Worm (Caenorhabditis elegans) whole organism, young adult: Measurements from ENCODE around the gene F47B8.14.

Source experiments
- B0019.2 ChIP-seq: fragments of 200-800 bp; sonication (Bioruptor generic); conservative IDR thresholded peaks from 2 replicates; pipeline ENCODE4 v1.3.6; 2022; ENCODE audit warnings: missing genetic modification reagents, missing genetic modification characterization, missing compliant biosample characterization
- B0035.1 ChIP-seq: sonication (generic microtip); optimal IDR thresholded peaks from 2 replicates; lab custom pipeline; 2016; ENCODE audit warnings: missing genetic modification characterization, mild to moderate bottlenecking, missing compliant biosample characterization, missing genotype, missing genetic modification reagents
- C06A6.2 ChIP-seq: fragments of 200-800 bp; sonication (Bioruptor generic); conservative IDR thresholded peaks from 2 replicates; pipeline ENCODE4 v1.3.6; 2022; ENCODE audit warnings: missing genetic modification characterization, missing compliant biosample characterization
- C17E4.6 ChIP-seq: fragments of 200-800 bp; sonication (Bioruptor generic); IDR thresholded peaks from 2 replicates; pipeline ENCODE4 v1.3.6; 2022; ENCODE audit warnings: missing genetic modification reagents, missing genetic modification characterization, missing compliant biosample characterization
- F33H1.4 ChIP-seq: fragments of 200-800 bp; sonication (Bioruptor generic); IDR thresholded peaks from 2 replicates; pipeline ENCODE4 v1.3.6; 2022; ENCODE audit warnings: missing genetic modification reagents, missing genetic modification characterization, missing compliant biosample characterization
- F39B2.1 ChIP-seq: fragments of 200-800 bp; sonication (Bioruptor generic); IDR thresholded peaks from 2 replicates; pipeline ENCODE4 v1.3.6; 2022; ENCODE audit warnings: missing genetic modification reagents, missing genetic modification characterization, missing compliant biosample characterization
- F49E8.2 ChIP-seq: sonication (generic microtip); optimal IDR thresholded peaks from 3 replicates; lab custom pipeline; 2017; ENCODE audit warnings: missing genetic modification characterization, mild to moderate bottlenecking, missing compliant biosample characterization, antibody characterized with exemption, moderate library complexity; ENCODE audit not compliant: insufficient read depth
- F52B5.7 ChIP-seq: sonication (generic microtip); optimal IDR thresholded peaks from 2 replicates; lab custom pipeline; 2016; ENCODE audit warnings: mild to moderate bottlenecking, missing genetic modification characterization, missing compliant biosample characterization
- K11D2.4 ChIP-seq: fragments of 200-800 bp; sonication (Bioruptor generic); IDR thresholded peaks from 2 replicates; pipeline ENCODE4 v1.3.6; 2022; ENCODE audit warnings: missing genetic modification reagents, missing genetic modification characterization, missing compliant biosample characterization
- T07F8.4 ChIP-seq: sonication (generic microtip); optimal IDR thresholded peaks from 2 replicates; lab custom pipeline; 2016; ENCODE audit warnings: mild to moderate bottlenecking, missing genetic modification characterization, moderate library complexity, missing compliant biosample characterization
- Y53F4B.3 ChIP-seq: fragments of 200-800 bp; sonication (Bioruptor generic); IDR thresholded peaks from 2 replicates; pipeline ENCODE4 v1.3.6; 2022; ENCODE audit warnings: missing genetic modification reagents, missing genetic modification characterization, missing compliant biosample characterization
- Y79H2A.3 ChIP-seq: fragments of 200-800 bp; sonication (Bioruptor generic); conservative IDR thresholded peaks from 2 replicates; pipeline ENCODE4 v1.3.6; 2022; ENCODE audit warnings: missing genetic modification reagents, missing genetic modification characterization, missing compliant biosample characterization
- Y95B8A.8 ChIP-seq: fragments of 200-800 bp; sonication (Bioruptor generic); IDR thresholded peaks from 2 replicates; pipeline ENCODE4 v1.3.6; 2022; ENCODE audit warnings: missing genetic modification reagents, missing genetic modification characterization, missing compliant biosample characterization
- ZK185.1 ChIP-seq: sonication (generic microtip); optimal IDR thresholded peaks from 2 replicates; lab custom pipeline; 2016; ENCODE audit warnings: mild to moderate bottlenecking, missing genetic modification characterization, missing compliant biosample characterization; ENCODE audit not compliant: poor library complexity, severe bottlenecking
- aptf-3 ChIP-seq: fragments of 200-800 bp; sonication (Bioruptor generic); IDR thresholded peaks from 2 replicates; pipeline ENCODE4 v1.3.6; 2022; ENCODE audit warnings: missing genetic modification characterization, missing compliant biosample characterization
- bed-2 ChIP-seq: fragments of 200-800 bp; sonication (Bioruptor generic); IDR thresholded peaks from 2 replicates; pipeline ENCODE4 v1.3.6; 2022; ENCODE audit warnings: missing genetic modification reagents, missing genetic modification characterization, missing compliant biosample characterization
- ccch-3 ChIP-seq: fragments of 200-800 bp; sonication (Bioruptor generic); optimal IDR thresholded peaks from 2 replicates; lab custom pipeline; 2018; ENCODE audit warnings: mild to moderate bottlenecking, missing genetic modification characterization, missing compliant biosample characterization
- cebp-1 ChIP-seq, 2 experiments: fragments of 200-800 bp in 1 of 2; sonication (Bioruptor generic) in 1 of 2; sonication (generic microtip) in 1 of 2; IDR thresholded peaks in 1 of 2; optimal IDR thresholded peaks in 1 of 2; 2 replicates each; pipeline versions ENCODE4 v1.3.6 to Lab custom; 2017 to 2022; ENCODE audit warnings: missing compliant biosample characterization in 2 of 2, missing genetic modification characterization in 2 of 2, mild to moderate bottlenecking in 1 of 2, missing genetic modification reagents in 1 of 2, moderate library complexity in 1 of 2
- cebp-2 ChIP-seq: fragments of 200-800 bp; sonication (Bioruptor generic); IDR thresholded peaks from 2 replicates; pipeline ENCODE4 v1.3.6; 2022; ENCODE audit warnings: missing genetic modification characterization, missing compliant biosample characterization
- ceh-40 ChIP-seq: fragments of 200-800 bp; sonication (Bioruptor generic); IDR thresholded peaks from 2 replicates; pipeline ENCODE4 v1.3.6; 2022; ENCODE audit warnings: missing genetic modification characterization, missing compliant biosample characterization
- ceh-58 ChIP-seq: fragments of 200-800 bp; sonication (Bioruptor generic); IDR thresholded peaks from 2 replicates; pipeline ENCODE4 v1.3.6; 2022; ENCODE audit warnings: missing genetic modification characterization, missing compliant biosample characterization
- ceh-91 ChIP-seq: fragments of 200-800 bp; sonication (Bioruptor generic); IDR thresholded peaks from 2 replicates; pipeline ENCODE4 v1.3.6; 2022; ENCODE audit warnings: missing genetic modification reagents, missing genetic modification characterization, missing compliant biosample characterization
- chd-7 ChIP-seq: sonication (generic microtip); optimal IDR thresholded peaks from 2 replicates; lab custom pipeline; 2016; ENCODE audit warnings: mild to moderate bottlenecking, missing genetic modification characterization, moderate library complexity, missing compliant biosample characterization
- dpff-1 ChIP-seq: sonication (generic microtip); optimal IDR thresholded peaks from 2 replicates; lab custom pipeline; 2017; ENCODE audit warnings: mild to moderate bottlenecking, missing genetic modification characterization, missing compliant biosample characterization
- efl-1 ChIP-seq: fragments of 150-350 bp; optimal IDR thresholded peaks from 2 replicates; lab custom pipeline; 2014; ENCODE audit warnings: missing biosample characterization, missing genetic modification reagents, missing genetic modification characterization
- egl-44 ChIP-seq: fragments of 200-800 bp; sonication (Bioruptor generic); IDR thresholded peaks from 2 replicates; pipeline ENCODE4 v1.3.6; 2022; ENCODE audit warnings: missing genetic modification reagents, missing genetic modification characterization, missing compliant biosample characterization
- egrh-3 ChIP-seq: fragments of 200-800 bp; sonication (Bioruptor generic); IDR thresholded peaks from 2 replicates; pipeline ENCODE4 v1.3.6; 2022; ENCODE audit warnings: missing genetic modification reagents, missing genetic modification characterization, missing compliant biosample characterization
- gei-17 ChIP-seq: fragments of 200-800 bp; sonication (Bioruptor generic); optimal IDR thresholded peaks from 2 replicates; lab custom pipeline; 2018; ENCODE audit warnings: mild to moderate bottlenecking, missing genetic modification characterization, missing compliant biosample characterization
- hlh-26 ChIP-seq: fragments of 200-800 bp; sonication (Bioruptor generic); conservative IDR thresholded peaks from 2 replicates; pipeline ENCODE4 v1.3.6; 2022; ENCODE audit warnings: missing genetic modification reagents, missing genetic modification characterization, missing compliant biosample characterization
- hrde-1 ChIP-seq: sonication (generic microtip); optimal IDR thresholded peaks from 2 replicates; lab custom pipeline; 2016; ENCODE audit warnings: missing genetic modification characterization, mild to moderate bottlenecking, missing compliant biosample characterization, moderate library complexity, missing genotype, missing genetic modification reagents, borderline replicate concordance
- hsf-1 ChIP-seq: fragments of 200-800 bp; sonication (Bioruptor generic); IDR thresholded peaks from 2 replicates; pipeline ENCODE4 v1.3.6; 2022; ENCODE audit warnings: missing genetic modification reagents, missing genetic modification characterization, missing compliant biosample characterization
- lin-54 ChIP-seq: fragments of 200-800 bp; sonication (Bioruptor generic); optimal IDR thresholded peaks from 2 replicates; lab custom pipeline; 2018; ENCODE audit warnings: mild to moderate bottlenecking, missing genetic modification characterization, missing compliant biosample characterization
- lir-1 ChIP-seq: fragments of 200-800 bp; sonication (Bioruptor generic); conservative IDR thresholded peaks from 2 replicates; pipeline ENCODE4 v1.3.6; 2022; ENCODE audit warnings: missing genetic modification reagents, missing genetic modification characterization, missing compliant biosample characterization
- lsl-1 ChIP-seq: fragments of 200-800 bp; sonication (Bioruptor generic); optimal IDR thresholded peaks from 2 replicates; lab custom pipeline; 2018; ENCODE audit warnings: mild to moderate bottlenecking, missing genetic modification characterization, moderate library complexity, missing compliant biosample characterization
- lsy-27 ChIP-seq: sonication (generic microtip); optimal IDR thresholded peaks from 2 replicates; lab custom pipeline; 2017; ENCODE audit warnings: missing genetic modification characterization, mild to moderate bottlenecking, missing compliant biosample characterization, antibody characterized with exemption, missing genotype, borderline replicate concordance; ENCODE audit not compliant: insufficient read depth
- madf-3 ChIP-seq: fragments of 200-800 bp; sonication (Bioruptor generic); IDR thresholded peaks from 2 replicates; pipeline ENCODE4 v1.3.6; 2022; ENCODE audit warnings: missing genetic modification reagents, missing genetic modification characterization, missing compliant biosample characterization
- madf-6 ChIP-seq: fragments of 200-800 bp; sonication (Bioruptor generic); IDR thresholded peaks from 2 replicates; pipeline ENCODE4 v1.3.6; 2022; ENCODE audit warnings: missing genetic modification reagents, missing genetic modification characterization, missing compliant biosample characterization
- mcd-1 ChIP-seq: fragments of 200-800 bp; sonication (Bioruptor generic); IDR thresholded peaks from 2 replicates; pipeline ENCODE4 v1.3.6; 2022; ENCODE audit warnings: missing genetic modification reagents, missing genetic modification characterization, missing compliant biosample characterization
- mel-28 ChIP-seq: sonication (generic microtip); optimal IDR thresholded peaks from 2 replicates; lab custom pipeline; 2016; ENCODE audit warnings: borderline replicate concordance, mild to moderate bottlenecking, missing genetic modification characterization, missing compliant biosample characterization
- nfya-1 ChIP-seq: sonication (generic microtip); optimal IDR thresholded peaks from 2 replicates; lab custom pipeline; 2017; ENCODE audit warnings: antibody characterized with exemption, missing compliant biosample characterization, missing genetic modification characterization, borderline replicate concordance; ENCODE audit not compliant: insufficient read depth
- nfya-2 ChIP-seq: fragments of 200-800 bp; sonication (Bioruptor generic); IDR thresholded peaks from 2 replicates; pipeline ENCODE4 v1.3.6; 2022; ENCODE audit warnings: missing genetic modification reagents, missing genetic modification characterization, missing compliant biosample characterization
- nhr-179 ChIP-seq: sonication (generic microtip); optimal IDR thresholded peaks from 2 replicates; lab custom pipeline; 2016; ENCODE audit warnings: mild to moderate bottlenecking, missing genetic modification characterization, missing compliant biosample characterization
- nhr-90 ChIP-seq: sonication (generic microtip); optimal IDR thresholded peaks from 2 replicates; lab custom pipeline; 2016; ENCODE audit warnings: missing genotype, mild to moderate bottlenecking, missing genetic modification characterization, missing compliant biosample characterization
- pha-4 ChIP-seq: fragments of 150-350 bp; sonication (generic microtip); optimal IDR thresholded peaks from 2 replicates; lab custom pipeline; 2014; ENCODE audit warnings: missing biosample characterization, missing genetic modification reagents, missing genetic modification characterization
- tlf-1 ChIP-seq: fragments of 200-800 bp; sonication (Bioruptor generic); optimal IDR thresholded peaks from 2 replicates; lab custom pipeline; 2018; ENCODE audit warnings: mild to moderate bottlenecking, missing genetic modification characterization, missing compliant biosample characterization
- unc-130 ChIP-seq: sonication (generic microtip); optimal IDR thresholded peaks from 2 replicates; lab custom pipeline; 2016; ENCODE audit warnings: missing genetic modification reagents, missing genetic modification characterization, missing compliant biosample characterization
- ztf-6 ChIP-seq: fragments of 200-800 bp; sonication (Bioruptor generic); IDR thresholded peaks from 2 replicates; pipeline ENCODE4 v1.3.6; 2022; ENCODE audit warnings: missing genetic modification reagents, missing genetic modification characterization, missing compliant biosample characterization

The F47B8.14 gene

ce11 chrV:14350949-14351348, 30.6 kb downstream of the F47B8.14 start (continued):
- TF ChIP-seq pha-4 (tag; lab: Kevin White, UChicago), result no peak
- no peak for TF ChIP-seq nfya-1
- TF ChIP-seq Y53F4B.3 (GFP tag; lab: Robert Waterston, UW), result no peak
- no peak for TF ChIP-seq dpff-1
- TF ChIP-seq hsf-1 (GFP tag; lab: Robert Waterston, UW), result no peak
- TF ChIP-seq ztf-6 (GFP tag; lab: Robert Waterston, UW), result no peak; the same call in 1 of the 2 replicates
- no peak for TF ChIP-seq Y79H2A.3 (GFP tag; lab: Robert Waterston, UW)
- TF ChIP-seq madf-3 (GFP tag; lab: Robert Waterston, UW), result 0 out of 2 replicates have a peak, but pooled peaks have one; percentile 18
- TF ChIP-seq tlf-1 (GFP tag; lab: Kevin White, UChicago), result no peak
- TF ChIP-seq F33H1.4 (GFP tag; lab: Robert Waterston, UW), result no peak
- TF ChIP-seq egrh-3 (GFP tag; lab: Robert Waterston, UW), result peak; percentile 89
- peak; percentile 39 for TF ChIP-seq B0035.1 (tag; lab: Kevin White, UChicago)
- TF ChIP-seq T07F8.4 (tag; lab: Kevin White, UChicago), result no peak
- peak; percentile 77 for TF ChIP-seq lin-54
- TF ChIP-seq F49E8.2 (tag; lab: Kevin White, UChicago), result no peak
- TF ChIP-seq nhr-90 (tag; lab: Kevin White, UChicago), result peak; percentile 80
- TF ChIP-seq ceh-40 (GFP tag; lab: Robert Waterston, UW), result 0 out of 2 replicates have a peak, but pooled peaks have one; percentile 23
- no peak for TF ChIP-seq aptf-3 (GFP tag; lab: Robert Waterston, UW)
- TF ChIP-seq F39B2.1 (GFP tag; lab: Robert Waterston, UW), result no peak
- TF ChIP-seq mel-28 (tag; lab: Kevin White, UChicago), result no peak
- peak; percentile 72 for TF ChIP-seq ZK185.1 (tag; lab: Kevin White, UChicago)
- TF ChIP-seq nfya-2 (GFP tag; lab: Robert Waterston, UW), result no peak
- no peak for TF ChIP-seq lsy-27 (tag; lab: Kevin White, UChicago)
- TF ChIP-seq mcd-1, result peak; percentile 93
- peak; percentile 44 for TF ChIP-seq efl-1 (GFP tag; lab: Kevin White, UChicago)
- TF ChIP-seq B0019.2 (GFP tag; lab: Robert Waterston, UW), result no peak
- TF ChIP-seq C06A6.2 (GFP tag; lab: Robert Waterston, UW), result peak; percentile 59; the same call in 1 of the 2 replicates
- TF ChIP-seq ceh-58 (GFP tag; lab: Robert Waterston, UW), result no peak
- TF ChIP-seq C17E4.6 (GFP tag; lab: Robert Waterston, UW), result 0 out of 2 replicates have a peak, but pooled peaks have one; percentile 41
- no peak for TF ChIP-seq hlh-26 (GFP tag; lab: Robert Waterston, UW)
- TF ChIP-seq hrde-1 (tag; lab: Kevin White, UChicago), result no peak
- no peak for TF ChIP-seq nhr-179 (tag; lab: Kevin White, UChicago)
- peak; percentile 65 for TF ChIP-seq egl-44 (GFP tag; lab: Robert Waterston, UW)
- no peak for TF ChIP-seq cebp-2 (GFP tag; lab: Robert Waterston, UW)
- no peak for TF ChIP-seq ccch-3 (GFP tag; lab: Kevin White, UChicago)
- no peak for TF ChIP-seq unc-130
- TF ChIP-seq chd-7 (tag; lab: Kevin White, UChicago), result peak; percentile 23
- TF ChIP-seq K11D2.4, result peak; percentile 46; the same call in 1 of the 2 replicates
- TF ChIP-seq gei-17, result no peak
- 0 out of 2 replicates have a peak, but pooled peaks have one; percentile 17 for TF ChIP-seq bed-2 (GFP tag; lab: Robert Waterston, UW)
- TF ChIP-seq ceh-91 (GFP tag; lab: Robert Waterston, UW), result no peak
- TF ChIP-seq cebp-1 (GFP tag; IDR thresholded peaks at IDR 0.05; lab: Robert Waterston, UW), result no peak
- peak; percentile 83 for TF ChIP-seq cebp-1 (tag; optimal IDR thresholded peaks at IDR 0.05; lab: Kevin White, UChicago)
- TF ChIP-seq F52B5.7 (tag; lab: Kevin White, UChicago), result peak; percentile 46
- TF ChIP-seq lsl-1 (GFP tag; lab: Kevin White, UChicago), result no peak
- TF ChIP-seq Y95B8A.8, result no peak
- TF ChIP-seq lir-1 (GFP tag; lab: Robert Waterston, UW), result 0 out of 2 replicates have a peak, but pooled peaks have one; percentile 47
- TF ChIP-seq madf-6 (GFP tag; lab: Robert Waterston, UW), result no peak
